Worm (Caenorhabditis elegans) whole organism, midembryonic: ENCODE results near the gene R13D7.2.

Experiments used
- cog-1 ChIP-seq: sonication (generic microtip); optimal IDR thresholded peaks from 2 replicates; lab custom pipeline; 2016; ENCODE audit warnings: missing genetic modification characterization, missing compliant biosample characterization
- ref-1 ChIP-seq: fragments of 200-800 bp; sonication (Bioruptor generic); conservative IDR thresholded peaks from 2 replicates; pipeline ENCODE4 v1.3.6; 2022; ENCODE audit warnings: missing genetic modification reagents, missing genetic modification characterization, missing compliant biosample characterization
- ztf-23 ChIP-seq: fragments of 200-800 bp; sonication (Bioruptor generic); IDR thresholded peaks from 2 replicates; pipeline ENCODE4 v1.3.6; 2022; ENCODE audit warnings: missing genetic modification reagents, missing genetic modification characterization, missing compliant biosample characterization

DNA sequence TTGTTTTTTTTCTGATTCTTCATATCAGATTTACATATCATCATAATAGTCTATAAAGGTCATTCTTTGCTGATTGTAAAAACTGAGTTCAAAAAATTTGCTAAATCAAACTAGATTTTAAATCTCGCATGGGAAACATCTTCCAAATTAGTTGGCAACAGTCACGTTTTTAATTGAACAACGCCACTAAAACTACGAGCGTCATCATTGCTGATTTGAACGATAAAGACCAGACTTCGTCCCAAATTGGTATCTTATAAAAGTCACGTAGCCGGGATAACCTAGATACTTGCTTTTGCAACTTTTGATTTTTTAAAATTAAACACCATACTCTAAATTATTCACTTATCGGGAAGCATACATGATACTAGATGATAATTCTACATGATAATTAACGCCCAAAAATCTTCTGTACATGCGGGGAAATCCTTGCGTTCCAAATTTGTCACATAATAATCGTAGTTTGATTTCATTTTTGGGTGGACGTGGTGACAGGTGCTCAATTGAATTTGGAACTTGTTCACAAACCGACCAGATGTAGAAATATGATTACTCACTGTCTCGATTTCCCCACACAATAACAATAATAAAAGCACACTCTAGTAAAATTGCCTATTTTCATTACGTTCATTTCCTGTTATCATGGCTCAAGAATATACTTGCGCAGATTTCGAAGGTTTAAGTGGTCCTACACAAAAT lies 7.5 kb downstream of the R13D7.2 start, which contains the start of gene srw-67:
- TF ChIP-seq ztf-23 (GFP tag; lab: Robert Waterston, UW) (no peak), cog-1 (tag; lab: Kevin White, UChicago) (no peak), ref-1 (GFP tag; lab: Robert Waterston, UW) (no peak)
